Fruit fly (Drosophila melanogaster) whole organism, embryonic: ENCODE results near the gene CG34282.

Experiments
- Bgb ChIP-seq: fragments of 200-800 bp; sonication (Bioruptor generic); IDR thresholded peaks from 2 replicates; pipeline ENCODE4 v1.3.6; 2022; ENCODE audit warnings: missing biosample characterization, missing genetic modification characterization; ENCODE audit not compliant: partially characterized antibody
- C15 ChIP-seq: fragments of 200-800 bp; sonication (Bioruptor generic); IDR thresholded peaks from 3 replicates; pipeline ENCODE4 v1.3.6; 2022; ENCODE audit warnings: missing biosample characterization, missing genetic modification characterization
- CG10267 ChIP-seq: fragments of 200-800 bp; sonication (Bioruptor generic); optimal IDR thresholded peaks from 2 replicates; lab custom pipeline; 2018; ENCODE audit warnings: missing biosample characterization, mild to moderate bottlenecking, missing genetic modification characterization, moderate library complexity
- CG10321 ChIP-seq: fragments of 200-800 bp; sonication (Bioruptor generic); IDR thresholded peaks from 2 replicates; pipeline ENCODE4 v1.3.6; 2022; ENCODE audit warnings: missing biosample characterization, missing genetic modification characterization
- CG10565 ChIP-seq: fragments of 200-800 bp; sonication (Bioruptor generic); optimal IDR thresholded peaks from 3 replicates; lab custom pipeline; 2016; ENCODE audit warnings: missing biosample characterization, mild to moderate bottlenecking, missing genetic modification characterization
- CG10979 ChIP-seq: fragments of 200-800 bp; sonication (Bioruptor generic); optimal IDR thresholded peaks from 2 replicates; lab custom pipeline; 2018; ENCODE audit warnings: missing biosample characterization, mild to moderate bottlenecking, missing genetic modification characterization, moderate library complexity
- CG11504 ChIP-seq: fragments of 200-800 bp; sonication (Bioruptor generic); optimal IDR thresholded peaks from 3 replicates; lab custom pipeline; 2019; ENCODE audit warnings: missing biosample characterization, mild to moderate bottlenecking, missing genetic modification characterization, moderate library complexity
- CG11723 ChIP-seq: fragments of 200-800 bp; sonication (Bioruptor generic); optimal IDR thresholded peaks from 2 replicates; lab custom pipeline; 2017; ENCODE audit warnings: missing biosample characterization, mild to moderate bottlenecking, missing genetic modification characterization
- CG12071 ChIP-seq: fragments of 200-800 bp; sonication (Bioruptor generic); optimal IDR thresholded peaks from 3 replicates; lab custom pipeline; 2018; ENCODE audit warnings: missing biosample characterization, mild to moderate bottlenecking, missing genetic modification characterization
- CG12769 ChIP-seq: fragments of 200-800 bp; sonication (Bioruptor generic); optimal IDR thresholded peaks from 2 replicates; lab custom pipeline; 2019; ENCODE audit warnings: missing biosample characterization, mild to moderate bottlenecking, missing genetic modification characterization, moderate library complexity
- CG12942 ChIP-seq: fragments of 200-800 bp; sonication (Bioruptor generic); optimal IDR thresholded peaks from 3 replicates; lab custom pipeline; 2016; ENCODE audit warnings: missing biosample characterization, missing genetic modification characterization
- CG14860 ChIP-seq: fragments of 200-800 bp; sonication (Bioruptor generic); IDR thresholded peaks from 3 replicates; pipeline ENCODE4 v1.3.6; 2022; ENCODE audit warnings: missing biosample characterization, missing genetic modification characterization; ENCODE audit not compliant: partially characterized antibody
- CG17359 ChIP-seq: fragments of 200-800 bp; sonication (Bioruptor generic); optimal IDR thresholded peaks from 3 replicates; lab custom pipeline; 2018; ENCODE audit warnings: missing biosample characterization, mild to moderate bottlenecking, missing genetic modification characterization, moderate library complexity
- CG17802 ChIP-seq: fragments of 200-800 bp; sonication (Bioruptor generic); optimal IDR thresholded peaks from 2 replicates; lab custom pipeline; 2018; ENCODE audit warnings: missing biosample characterization, mild to moderate bottlenecking, missing genetic modification characterization, moderate library complexity
- CG17829 ChIP-seq: fragments of 200-800 bp; optimal IDR thresholded peaks from 2 replicates; lab custom pipeline; 2019; ENCODE audit warnings: missing biosample characterization, mild to moderate bottlenecking, missing genetic modification characterization, moderate library complexity
- CG1832 ChIP-seq: fragments of 200-800 bp; sonication (Bioruptor generic); optimal IDR thresholded peaks from 2 replicates; lab custom pipeline; 2017; ENCODE audit warnings: missing biosample characterization, mild to moderate bottlenecking, missing genetic modification characterization, inconsistent platforms
- CG2120 ChIP-seq: fragments of 200-800 bp; sonication (Bioruptor generic); optimal IDR thresholded peaks from 3 replicates; lab custom pipeline; 2016; ENCODE audit warnings: missing biosample characterization, missing genetic modification characterization
- CG2129 ChIP-seq: fragments of 200-800 bp; sonication (Bioruptor generic); IDR thresholded peaks from 2 replicates; pipeline ENCODE4 v1.3.6; 2022; ENCODE audit warnings: missing biosample characterization, missing genetic modification characterization; ENCODE audit not compliant: partially characterized antibody
- CG32772 ChIP-seq: fragments of 200-800 bp; sonication (Bioruptor generic); IDR thresholded peaks from 2 replicates; pipeline ENCODE4 v1.3.6; 2022; ENCODE audit warnings: missing biosample characterization, missing genetic modification characterization
- CG34224 ChIP-seq: fragments of 200-800 bp; sonication (Bioruptor generic); IDR thresholded peaks from 3 replicates; pipeline ENCODE4 v1.3.6; 2022; ENCODE audit warnings: missing biosample characterization, missing genetic modification characterization; ENCODE audit not compliant: partially characterized antibody
- CG34376 ChIP-seq: fragments of 200-800 bp; sonication (Bioruptor generic); optimal IDR thresholded peaks from 2 replicates; lab custom pipeline; 2018; ENCODE audit warnings: missing biosample characterization, mild to moderate bottlenecking, missing genetic modification characterization
- CG34422 ChIP-seq: fragments of 200-800 bp; sonication (Bioruptor generic); IDR thresholded peaks from 3 replicates; pipeline ENCODE4 v1.3.6; 2022; ENCODE audit warnings: missing biosample characterization, missing genetic modification characterization
- CG8388 ChIP-seq: fragments of 200-800 bp; sonication (Bioruptor generic); optimal IDR thresholded peaks from 2 replicates; lab custom pipeline; 2019; ENCODE audit warnings: missing biosample characterization, mild to moderate bottlenecking, missing genetic modification characterization, moderate library complexity
- CG8478 ChIP-seq: fragments of >200 bp; optimal IDR thresholded peaks from 2 replicates; lab custom pipeline; 2018
- Dek ChIP-seq: fragments of 200-800 bp; sonication (Bioruptor generic); optimal IDR thresholded peaks from 3 replicates; lab custom pipeline; 2019; ENCODE audit warnings: missing biosample characterization, mild to moderate bottlenecking, missing genetic modification characterization, moderate library complexity
- Dfd ChIP-seq, 2 experiments: fragments of >200 bp; optimal IDR thresholded peaks; 2 replicates each; lab custom pipeline; 2017; ENCODE audit warnings: missing biosample characterization in 2 of 2, missing genetic modification characterization in 2 of 2
- Dll ChIP-seq: fragments of 200-800 bp; sonication (Bioruptor generic); IDR thresholded peaks from 4 replicates; pipeline ENCODE4 v1.3.6; 2022; ENCODE audit warnings: missing biosample characterization, missing genetic modification characterization; ENCODE audit not compliant: partially characterized antibody
- Eip74EF ChIP-seq, 2 experiments: fragments of 200-800 bp in 1 of 2; fragments of >200 bp in 1 of 2; sonication (Bioruptor generic) in 1 of 2; optimal IDR thresholded peaks; 2 replicates each; lab custom pipeline; 2017 to 2019; ENCODE audit warnings: missing biosample characterization in 2 of 2, missing genetic modification characterization in 2 of 2, mild to moderate bottlenecking in 1 of 2, moderate library complexity in 1 of 2
- Fer3 ChIP-seq: fragments of 200-800 bp; sonication (Bioruptor generic); optimal IDR thresholded peaks from 2 replicates; lab custom pipeline; 2018; ENCODE audit warnings: missing biosample characterization, mild to moderate bottlenecking, missing genetic modification characterization, moderate library complexity
- Hey ChIP-seq: fragments of 200-800 bp; sonication (Bioruptor generic); optimal IDR thresholded peaks from 3 replicates; lab custom pipeline; 2018; ENCODE audit warnings: missing biosample characterization, mild to moderate bottlenecking, missing genetic modification characterization
- HmgZ ChIP-seq: fragments of 200-800 bp; sonication (Bioruptor generic); optimal IDR thresholded peaks from 2 replicates; lab custom pipeline; 2018; ENCODE audit warnings: missing biosample characterization, mild to moderate bottlenecking, missing genetic modification characterization
- Hr39 ChIP-seq: fragments of >200 bp; optimal IDR thresholded peaks from 2 replicates; lab custom pipeline; 2017
- Jarid2 ChIP-seq: fragments of 200-800 bp; sonication (Bioruptor generic); optimal IDR thresholded peaks from 3 replicates; lab custom pipeline; 2017; ENCODE audit warnings: mild to moderate bottlenecking, missing biosample characterization, missing genetic modification reagents, missing genetic modification characterization
- Mad ChIP-seq: fragments of 200-800 bp; sonication (Bioruptor generic); optimal IDR thresholded peaks from 2 replicates; lab custom pipeline; 2016; ENCODE audit warnings: missing biosample characterization, missing genetic modification characterization
- Med ChIP-seq: fragments of 200-800 bp; sonication (Bioruptor generic); peaks from one replicate; lab custom pipeline; 2016; ENCODE audit warnings: missing biosample characterization, missing genetic modification characterization, mild to moderate bottlenecking, inconsistent platforms, moderate library complexity
- Rx ChIP-seq: fragments of 200-800 bp; sonication (Bioruptor generic); IDR thresholded peaks from 2 replicates; pipeline ENCODE4 v1.3.6; 2022; ENCODE audit warnings: missing biosample characterization, missing genetic modification characterization
- Trl ChIP-seq, 3 experiments: fragments of >200 bp in 2 of 3; fragments of 200-800 bp in 1 of 3; sonication (Bioruptor generic) in 1 of 3; optimal IDR thresholded peaks; 2 replicates in 1 of 3; 3 replicates in 2 of 3; lab custom pipeline; 2016 to 2017; ENCODE audit warnings: missing biosample characterization in 1 of 3, missing genetic modification characterization in 1 of 3
- Xrp1 ChIP-seq: fragments of 200-800 bp; sonication (Bioruptor generic); IDR thresholded peaks from 2 replicates; pipeline ENCODE4 v1.3.6; 2022; ENCODE audit warnings: missing biosample characterization, missing genetic modification characterization
- ash1 ChIP-seq: fragments of 200-800 bp; sonication (Bioruptor generic); optimal IDR thresholded peaks from 2 replicates; lab custom pipeline; 2018; ENCODE audit warnings: missing biosample characterization, mild to moderate bottlenecking, missing genetic modification characterization
- cato ChIP-seq: fragments of 200-800 bp; sonication (Bioruptor generic); optimal IDR thresholded peaks from 2 replicates; lab custom pipeline; 2016; ENCODE audit warnings: missing biosample characterization, missing genetic modification characterization, borderline replicate concordance
- crol ChIP-seq: fragments of 200-800 bp; sonication (Bioruptor generic); IDR thresholded peaks from 2 replicates; pipeline ENCODE4 v1.3.6; 2022; ENCODE audit warnings: missing biosample characterization, missing genetic modification characterization
- fd96Cb ChIP-seq: fragments of 200-800 bp; sonication (Bioruptor generic); optimal IDR thresholded peaks from 2 replicates; lab custom pipeline; 2018; ENCODE audit warnings: missing biosample characterization, mild to moderate bottlenecking, missing genetic modification characterization, moderate library complexity
- fru ChIP-seq: fragments of >200 bp; optimal IDR thresholded peaks from 2 replicates; lab custom pipeline; 2017
- grau ChIP-seq: fragments of 200-800 bp; optimal IDR thresholded peaks from 3 replicates; lab custom pipeline; 2019; ENCODE audit warnings: missing biosample characterization, mild to moderate bottlenecking, missing genetic modification characterization, moderate library complexity
- grn ChIP-seq: fragments of 200-800 bp; sonication (Bioruptor generic); optimal IDR thresholded peaks from 3 replicates; lab custom pipeline; 2017; ENCODE audit warnings: missing biosample characterization, missing genetic modification characterization
- lab ChIP-seq: fragments of 200-800 bp; sonication (Bioruptor generic); optimal IDR thresholded peaks from 3 replicates; lab custom pipeline; 2017; ENCODE audit warnings: missing biosample characterization, missing genetic modification characterization, mild to moderate bottlenecking, moderate library complexity, missing genetic modification reagents
- mam ChIP-seq: fragments of 200-800 bp; sonication (Bioruptor generic); optimal IDR thresholded peaks from 3 replicates; lab custom pipeline; 2016; ENCODE audit warnings: missing biosample characterization, missing genetic modification characterization
- sd ChIP-seq: fragments of 200-800 bp; sonication (Bioruptor generic); optimal IDR thresholded peaks from 3 replicates; lab custom pipeline; 2018; ENCODE audit warnings: missing biosample characterization, mild to moderate bottlenecking, missing genetic modification characterization, moderate library complexity
- sug ChIP-seq: fragments of 200-800 bp; optimal IDR thresholded peaks from 2 replicates; lab custom pipeline; 2019; ENCODE audit warnings: missing biosample characterization, mild to moderate bottlenecking, missing genetic modification characterization, moderate library complexity
- zfh2 ChIP-seq: fragments of 200-800 bp; sonication (Bioruptor generic); optimal IDR thresholded peaks from 2 replicates; lab custom pipeline; 2016; ENCODE audit warnings: missing biosample characterization, missing genetic modification characterization

Gene CG34282

DNA sequence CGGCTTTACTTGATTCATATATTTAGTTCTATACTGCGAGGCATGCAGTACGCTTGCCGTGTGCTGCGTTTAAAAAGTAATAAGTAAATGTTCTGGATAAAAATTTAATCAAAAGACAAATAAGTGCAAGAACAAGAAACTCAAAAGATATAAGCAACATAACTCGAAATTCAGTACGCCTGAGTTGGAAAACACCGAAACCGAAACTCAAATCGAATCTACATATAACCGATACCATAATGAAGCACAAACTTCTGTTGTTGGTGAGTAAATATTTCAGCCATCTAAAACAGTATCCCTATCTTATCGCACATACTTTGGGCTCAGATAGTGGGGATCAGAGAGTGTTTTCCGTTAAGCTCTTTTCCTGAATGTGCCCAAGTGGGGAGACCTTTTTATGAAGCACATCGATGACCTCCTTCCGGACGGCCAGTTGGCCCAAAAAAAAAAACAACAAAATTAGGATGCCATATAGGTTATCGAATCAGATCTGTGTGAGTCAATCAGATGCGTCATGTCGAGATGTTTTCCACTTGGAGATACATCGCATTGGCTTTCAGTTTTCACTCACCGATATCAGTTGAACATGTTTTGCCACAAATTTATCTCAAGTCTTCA is 23.8 kb upstream of the CG34282 start, which contains the start of gene CG31230 (continued):
- TF ChIP-seq grn (GFP tag; lab: Kevin White, UChicago) (peak; percentile 4), HmgZ (tag; lab: Kevin White, UChicago) (peak; percentile 41), CG2120 (GFP tag; lab: Kevin White, UChicago) (no peak), CG32772 (no peak), CG34224 (GFP tag; lab: Robert Waterston, UW) (no peak), Trl (optimal IDR thresholded peaks at IDR 0.05; lab: Kevin White, UChicago) (no peak), Trl (GFP tag; optimal IDR thresholded peaks at IDR 0.05; lab: Kevin White, UChicago) (no peak), CG14860 (GFP tag; lab: Robert Waterston, UW) (no peak), CG10565 (no peak), CG34422 (GFP tag; lab: Robert Waterston, UW) (no peak), Med (GFP tag; lab: Kevin White, UChicago) (peak; percentile 39), CG8388 (GFP tag; lab: Kevin White, UChicago) (no peak), grau (no peak), CG11723 (GFP tag; lab: Kevin White, UChicago) (no peak), CG12071 (GFP tag; lab: Kevin White, UChicago) (no peak), CG12769 (tag; lab: Kevin White, UChicago) (no peak), crol (GFP tag; lab: Robert Waterston, UW) (no peak), CG34376 (GFP tag; lab: Kevin White, UChicago) (peak; percentile 11), sug (peak; percentile 16), lab (peak; percentile 29), zfh2 (GFP tag; lab: Kevin White, UChicago) (no peak), Bgb (no peak), Xrp1 (GFP tag; lab: Robert Waterston, UW) (no peak), fd96Cb (tag; lab: Kevin White, UChicago) (no peak), Hr39 (lab: Kevin White, UChicago) (no peak), fru (lab: Kevin White, UChicago) (no peak), CG11504 (tag; lab: Kevin White, UChicago) (no peak), ash1 (no peak), CG10979 (tag; lab: Kevin White, UChicago) (no peak), CG17802 (tag; lab: Kevin White, UChicago) (no peak), Mad (GFP tag; lab: Kevin White, UChicago) (no peak), CG8478 (no peak), Dek (tag; lab: Kevin White, UChicago) (no peak), Dll (GFP tag; lab: Robert Waterston, UW) (no peak), CG12942 (GFP tag; lab: Kevin White, UChicago) (no peak), Jarid2 (GFP tag; lab: Kevin White, UChicago) (peak; percentile 50), Fer3 (tag; lab: Kevin White, UChicago) (no peak), CG2129 (GFP tag; lab: Robert Waterston, UW) (no peak), Dfd (GFP tag; optimal IDR thresholded peaks at IDR 0.05; lab: Kevin White, UChicago) (no peak), cato (GFP tag; lab: Kevin White, UChicago) (no peak), C15 (GFP tag; lab: Robert Waterston, UW) (no peak), CG10267 (tag; lab: Kevin White, UChicago) (no peak), mam (no peak), Rx (no peak), Hey (tag; lab: Kevin White, UChicago) (no peak), CG17359 (tag; lab: Kevin White, UChicago) (no peak), sd (tag; lab: Kevin White, UChicago) (peak; percentile 94), CG17829 (tag; lab: Kevin White, UChicago) (no peak), Eip74EF (GFP tag; optimal IDR thresholded peaks at IDR 0.05; lab: Kevin White, UChicago) (no peak), CG1832 (GFP tag; lab: Kevin White, UChicago) (no peak), CG10321 (GFP tag; lab: Robert Waterston, UW) (no peak)
